Fruit fly (Drosophila melanogaster) whole organism, embryonic: Measurements from ENCODE around the gene mts.

Experiments used
- CG10274 ChIP-seq: fragments of 200-800 bp; sonication (Bioruptor generic); optimal IDR thresholded peaks from 3 replicates; lab custom pipeline; 2017; ENCODE audit warnings: missing biosample characterization, mild to moderate bottlenecking, missing genetic modification characterization
- CG10979 ChIP-seq: fragments of 200-800 bp; sonication (Bioruptor generic); optimal IDR thresholded peaks from 2 replicates; lab custom pipeline; 2018; ENCODE audit warnings: missing biosample characterization, mild to moderate bottlenecking, missing genetic modification characterization, moderate library complexity
- CG11504 ChIP-seq: fragments of 200-800 bp; sonication (Bioruptor generic); optimal IDR thresholded peaks from 3 replicates; lab custom pipeline; 2019; ENCODE audit warnings: missing biosample characterization, mild to moderate bottlenecking, missing genetic modification characterization, moderate library complexity
- CG11695 ChIP-seq: fragments of 200-800 bp; sonication (Bioruptor generic); IDR thresholded peaks from 3 replicates; pipeline ENCODE4 v1.3.6; 2022; ENCODE audit warnings: missing biosample characterization, missing genetic modification characterization
- CG12391 ChIP-seq: fragments of 200-800 bp; sonication (Bioruptor generic); optimal IDR thresholded peaks from 3 replicates; lab custom pipeline; 2018; ENCODE audit warnings: missing biosample characterization, mild to moderate bottlenecking, missing genetic modification characterization, moderate library complexity
- CG15479 ChIP-seq: fragments of 200-800 bp; sonication (Bioruptor generic); optimal IDR thresholded peaks from 3 replicates; lab custom pipeline; 2019; ENCODE audit warnings: missing biosample characterization, mild to moderate bottlenecking, missing genetic modification characterization, moderate library complexity
- CG15696 ChIP-seq: fragments of 200-800 bp; sonication (Bioruptor generic); optimal IDR thresholded peaks from 2 replicates; lab custom pipeline; 2019; ENCODE audit warnings: missing biosample characterization, mild to moderate bottlenecking, missing genetic modification characterization, moderate library complexity
- CG2120 ChIP-seq: fragments of 200-800 bp; sonication (Bioruptor generic); optimal IDR thresholded peaks from 3 replicates; lab custom pipeline; 2016; ENCODE audit warnings: missing biosample characterization, missing genetic modification characterization
- CG2678 ChIP-seq: fragments of 200-800 bp; sonication (Bioruptor generic); optimal IDR thresholded peaks from 3 replicates; lab custom pipeline; 2019; ENCODE audit warnings: missing biosample characterization, mild to moderate bottlenecking, missing genetic modification characterization, moderate library complexity
- CG31388 ChIP-seq: fragments of 200-800 bp; sonication (Bioruptor generic); optimal IDR thresholded peaks from 2 replicates; lab custom pipeline; 2016; ENCODE audit warnings: missing biosample characterization, missing genetic modification characterization
- CG32532 ChIP-seq: fragments of 200-800 bp; sonication (Bioruptor generic); IDR thresholded peaks from 2 replicates; pipeline ENCODE4 v1.3.6; 2022; ENCODE audit warnings: missing biosample characterization, missing genetic modification characterization
- CG4617 ChIP-seq: fragments of 200-800 bp; sonication (Bioruptor generic); optimal IDR thresholded peaks from 3 replicates; lab custom pipeline; 2016; ENCODE audit warnings: missing biosample characterization, missing genetic modification characterization, borderline replicate concordance
- CG6689 ChIP-seq: fragments of 200-800 bp; sonication (Bioruptor generic); IDR thresholded peaks from 2 replicates; pipeline ENCODE4 v1.3.6; 2022; ENCODE audit warnings: missing biosample characterization, missing genetic modification characterization
- CG7928 ChIP-seq: fragments of 200-800 bp; sonication (Bioruptor generic); optimal IDR thresholded peaks from 2 replicates; lab custom pipeline; 2017; ENCODE audit warnings: missing biosample characterization, mild to moderate bottlenecking, missing genetic modification characterization
- CG9727 ChIP-seq: fragments of 200-800 bp; sonication (Bioruptor generic); optimal IDR thresholded peaks from 3 replicates; lab custom pipeline; 2017; ENCODE audit warnings: missing biosample characterization, mild to moderate bottlenecking, missing genetic modification characterization
- CG9932 ChIP-seq: fragments of 200-800 bp; sonication (Bioruptor generic); IDR thresholded peaks from 2 replicates; pipeline ENCODE4 v1.3.6; 2022; ENCODE audit warnings: missing biosample characterization, missing genetic modification characterization
- CoRest ChIP-seq: fragments of 200-800 bp; sonication (Bioruptor generic); optimal IDR thresholded peaks from 3 replicates; lab custom pipeline; 2018; ENCODE audit warnings: missing biosample characterization, mild to moderate bottlenecking, missing genetic modification characterization, moderate library complexity
- Fer3 ChIP-seq: fragments of 200-800 bp; sonication (Bioruptor generic); optimal IDR thresholded peaks from 2 replicates; lab custom pipeline; 2018; ENCODE audit warnings: missing biosample characterization, mild to moderate bottlenecking, missing genetic modification characterization, moderate library complexity
- HmgZ ChIP-seq: fragments of 200-800 bp; sonication (Bioruptor generic); optimal IDR thresholded peaks from 2 replicates; lab custom pipeline; 2018; ENCODE audit warnings: missing biosample characterization, mild to moderate bottlenecking, missing genetic modification characterization
- Hr39 ChIP-seq: fragments of >200 bp; optimal IDR thresholded peaks from 2 replicates; lab custom pipeline; 2017
- Hr78 ChIP-seq, 2 experiments: fragments of 200-800 bp in 1 of 2; fragments of >200 bp in 1 of 2; sonication (Bioruptor generic) in 1 of 2; optimal IDR thresholded peaks; 2 replicates each; lab custom pipeline; 2017 to 2019; ENCODE audit warnings: missing biosample characterization in 2 of 2, missing genetic modification characterization in 2 of 2, mild to moderate bottlenecking in 1 of 2, moderate library complexity in 1 of 2
- MBD-R2 ChIP-seq: fragments of 200-800 bp; sonication (Bioruptor generic); IDR thresholded peaks from 2 replicates; pipeline ENCODE4 v1.3.6; 2022; ENCODE audit warnings: missing biosample characterization, missing genetic modification characterization
- Med ChIP-seq: fragments of 200-800 bp; sonication (Bioruptor generic); peaks from one replicate; lab custom pipeline; 2016; ENCODE audit warnings: missing biosample characterization, missing genetic modification characterization, mild to moderate bottlenecking, inconsistent platforms, moderate library complexity
- Meics ChIP-seq: fragments of 200-800 bp; sonication (Bioruptor generic); optimal IDR thresholded peaks from 2 replicates; lab custom pipeline; 2017; ENCODE audit warnings: missing biosample characterization, mild to moderate bottlenecking, missing genetic modification characterization
- Oli ChIP-seq: fragments of 200-800 bp; sonication (Bioruptor generic); optimal IDR thresholded peaks from 2 replicates; lab custom pipeline; 2018; ENCODE audit warnings: missing biosample characterization, mild to moderate bottlenecking, missing genetic modification characterization, moderate library complexity
- Pdp1 ChIP-seq, 2 experiments: fragments of 200-800 bp; sonication (Bioruptor generic); optimal IDR thresholded peaks; 3 replicates each; lab custom pipeline; 2016; ENCODE audit warnings: missing biosample characterization in 2 of 2, missing genetic modification characterization in 2 of 2, mild to moderate bottlenecking in 1 of 2, moderate library complexity in 1 of 2
- Rfx ChIP-seq: fragments of 200-800 bp; sonication (Bioruptor generic); IDR thresholded peaks from 2 replicates; pipeline ENCODE4 v1.3.6; 2022; ENCODE audit warnings: missing biosample characterization, missing genetic modification characterization
- Six4 ChIP-seq: fragments of 200-800 bp; sonication (Bioruptor generic); optimal IDR thresholded peaks from 2 replicates; lab custom pipeline; 2016; ENCODE audit warnings: missing biosample characterization, missing genetic modification characterization
- Xbp1 ChIP-seq: fragments of 200-800 bp; sonication (Bioruptor generic); optimal IDR thresholded peaks from 3 replicates; lab custom pipeline; 2016; ENCODE audit warnings: missing biosample characterization, mild to moderate bottlenecking, missing genetic modification characterization
- bigmax ChIP-seq: fragments of 200-800 bp; sonication (Bioruptor generic); optimal IDR thresholded peaks from 2 replicates; lab custom pipeline; 2018; ENCODE audit warnings: missing biosample characterization, mild to moderate bottlenecking, missing genetic modification characterization
- bsh ChIP-seq, 2 experiments: fragments of 200-800 bp; sonication (Bioruptor generic); optimal IDR thresholded peaks; 2 replicates each; lab custom pipeline; 2017 to 2018; ENCODE audit warnings: mild to moderate bottlenecking in 2 of 2, missing biosample characterization in 2 of 2, missing genetic modification characterization in 2 of 2, moderate library complexity in 1 of 2
- gem ChIP-seq: fragments of 200-800 bp; sonication (Bioruptor generic); optimal IDR thresholded peaks from 2 replicates; lab custom pipeline; 2019; ENCODE audit warnings: missing biosample characterization, mild to moderate bottlenecking, missing genetic modification characterization, moderate library complexity
- grau ChIP-seq: fragments of 200-800 bp; optimal IDR thresholded peaks from 3 replicates; lab custom pipeline; 2019; ENCODE audit warnings: missing biosample characterization, mild to moderate bottlenecking, missing genetic modification characterization, moderate library complexity
- lola ChIP-seq, 3 experiments: fragments of >200 bp in 2 of 3; fragments of 200-800 bp in 1 of 3; sonication (Bioruptor generic) in 1 of 3; optimal IDR thresholded peaks; 2 replicates each; lab custom pipeline; 2017 to 2019; ENCODE audit warnings: missing biosample characterization in 3 of 3, missing genetic modification characterization in 3 of 3, mild to moderate bottlenecking in 1 of 3, moderate library complexity in 1 of 3
- otp ChIP-seq: fragments of 200-800 bp; sonication (Bioruptor generic); IDR thresholded peaks from 3 replicates; pipeline ENCODE4, ENCODE4 v1.3.6; 2022; ENCODE audit warnings: missing biosample characterization, missing genetic modification characterization
- pan ChIP-seq, 4 experiments: fragments of >200 bp in 3 of 4; fragments of 200-800 bp in 1 of 4; sonication (Bioruptor generic) in 1 of 4; optimal IDR thresholded peaks in 3 of 4; IDR thresholded peaks in 1 of 4; 2 replicates each; pipeline versions ENCODE4 v1.3.6 to Lab custom; 2017 to 2022; ENCODE audit warnings: missing biosample characterization in 2 of 4, missing genetic modification characterization in 2 of 4, mixed read lengths in 1 of 4
- ranshi ChIP-seq: fragments of 200-800 bp; sonication (Bioruptor generic); IDR thresholded peaks from 2 replicates; pipeline ENCODE4 v1.3.6; 2022; ENCODE audit warnings: missing biosample characterization, missing genetic modification characterization
- row ChIP-seq: fragments of 200-800 bp; sonication (Bioruptor generic); IDR thresholded peaks from 3 replicates; pipeline ENCODE4 v1.3.6; 2022; ENCODE audit warnings: missing biosample characterization, missing genetic modification characterization
- sens ChIP-seq: fragments of 200-800 bp; sonication (Bioruptor generic); peaks from one replicate; lab custom pipeline; 2016; ENCODE audit warnings: missing biosample characterization, missing genetic modification characterization
- stc ChIP-seq: fragments of 200-800 bp; sonication (Bioruptor generic); IDR thresholded peaks from 2 replicates; pipeline ENCODE4 v1.3.6; 2022; ENCODE audit warnings: missing biosample characterization, missing genetic modification characterization
- twi ChIP-seq: fragments of 200-800 bp; optimal IDR thresholded peaks from 2 replicates; lab custom pipeline; 2019; ENCODE audit warnings: missing biosample characterization, mild to moderate bottlenecking, missing genetic modification characterization, moderate library complexity

mts gene

dm6 chr2L:7875676-7876075, 48.2 kb downstream of the mts start (continued):
- TF ChIP-seq stc (no peak), CG10274 (GFP tag; lab: Kevin White, UChicago) (no peak), Rfx (GFP tag; lab: Robert Waterston, UW) (peak; percentile 78), Med (GFP tag; lab: Kevin White, UChicago) (peak; percentile 52), CG2678 (tag; lab: Kevin White, UChicago) (peak; percentile 39), CG9932 (peak; percentile 33; the same call in 1 of the 2 replicates), CG15479 (no peak), CG11695 (GFP tag; lab: Robert Waterston, UW) (peak; percentile 62; the same call in 2 of the 3 replicates), otp (0 out of 3 replicates have a peak, but pooled peaks have one; percentile 18), MBD-R2 (GFP tag; lab: Robert Waterston, UW) (peak; percentile 31; the same call in 1 of the 2 replicates), Six4 (GFP tag; lab: Kevin White, UChicago) (no peak), Meics (GFP tag; lab: Kevin White, UChicago) (peak; percentile 28), row (GFP tag; lab: Robert Waterston, UW) (peak; percentile 54), CoRest (tag; lab: Kevin White, UChicago) (peak; percentile 2), bsh (GFP tag; optimal IDR thresholded peaks at IDR 0.05; lab: Kevin White, UChicago) (peak in 1 of 2 experiments; percentile 10), CG12391 (no peak), grau (tag; lab: Kevin White, UChicago) (peak; percentile 34), CG6689 (GFP tag; lab: Robert Waterston, UW) (peak; percentile 32; the same call in 1 of the 2 replicates), lola (GFP tag; optimal IDR thresholded peaks at IDR 0.05; lab: Kevin White, UChicago) (no peak), Hr78 (GFP tag; optimal IDR thresholded peaks at IDR 0.05; lab: Kevin White, UChicago) (no peak), Fer3 (tag; lab: Kevin White, UChicago) (peak; percentile 9), CG2120 (GFP tag; lab: Kevin White, UChicago) (peak; percentile 29), CG9727 (GFP tag; lab: Kevin White, UChicago) (peak; percentile 37), ranshi (peak; percentile 51; the same call in 1 of the 2 replicates), CG11504 (tag; lab: Kevin White, UChicago) (peak; percentile 8), CG10979 (peak; percentile 14), Oli (tag; lab: Kevin White, UChicago) (no peak), gem (tag; lab: Kevin White, UChicago) (peak; percentile 43)
- TF ChIP-seq, all 482 proteins: peak for 55

dm6 chr2L:7876520-7877232, 49.2 kb downstream of the mts start:
- TF ChIP-seq Pdp1 (GFP tag; optimal IDR thresholded peaks at IDR 0.05; lab: Kevin White, UChicago) (peak in 1 of 2 experiments; percentile 77), Xbp1 (no peak), Hr39 (lab: Kevin White, UChicago) (no peak), pan (optimal IDR thresholded peaks at IDR 0.05; lab: Kevin White, UChicago) (no peak), pan (GFP tag; optimal IDR thresholded peaks at IDR 0.05 in 1 of 2, IDR thresholded peaks at IDR 0.05 in 1 of 2) (no peak), HmgZ (tag; lab: Kevin White, UChicago) (no peak), twi (no peak), bigmax (GFP tag; lab: Kevin White, UChicago) (no peak), CG15696 (tag; lab: Kevin White, UChicago) (no peak), CG7928 (GFP tag; lab: Kevin White, UChicago) (no peak), CG10274 (GFP tag; lab: Kevin White, UChicago) (no peak), CG31388 (no peak), sens (GFP tag; lab: Kevin White, UChicago) (peak; percentile 54), CG4617 (no peak), CG9932 (no peak), Rfx (GFP tag; lab: Robert Waterston, UW) (0 out of 2 replicates have a peak, but pooled peaks have one; percentile 8), CG32532 (no peak)
